Worm (Caenorhabditis elegans) whole organism, late embryonic: ENCODE data around the gene ulp-4.

Experiments
- C08G9.2 ChIP-seq: sonication (generic microtip); optimal IDR thresholded peaks from 2 replicates; lab custom pipeline; 2016; ENCODE audit warnings: mild to moderate bottlenecking, missing genetic modification characterization, moderate library complexity, missing compliant biosample characterization
- C38D4.7 ChIP-seq: fragments of 200-800 bp; sonication (Bioruptor generic); optimal IDR thresholded peaks from 2 replicates; lab custom pipeline; 2018; ENCODE audit warnings: mild to moderate bottlenecking, missing genetic modification characterization, moderate library complexity, missing compliant biosample characterization
- Y22D7AL.16 ChIP-seq: sonication (generic microtip); optimal IDR thresholded peaks from 2 replicates; lab custom pipeline; 2016; ENCODE audit warnings: missing genetic modification characterization, missing compliant biosample characterization
- ama-1 ChIP-seq: fragments of 150-350 bp; optimal IDR thresholded peaks from 2 replicates; lab custom pipeline; 2014
- ceh-14 ChIP-seq: sonication (generic microtip); optimal IDR thresholded peaks from 2 replicates; lab custom pipeline; 2016; ENCODE audit warnings: missing genotype, missing genetic modification characterization, missing compliant biosample characterization
- ceh-18 ChIP-seq: sonication (generic microtip); optimal IDR thresholded peaks from 2 replicates; lab custom pipeline; 2016; ENCODE audit warnings: missing genetic modification characterization, missing compliant biosample characterization
- ceh-19 ChIP-seq: fragments of 200-800 bp; sonication (Bioruptor generic); optimal IDR thresholded peaks from 2 replicates; lab custom pipeline; 2018; ENCODE audit warnings: mild to moderate bottlenecking, missing genetic modification characterization, missing compliant biosample characterization
- ceh-22 ChIP-seq: sonication (generic microtip); optimal IDR thresholded peaks from 2 replicates; lab custom pipeline; 2017; ENCODE audit warnings: missing biosample characterization, missing genetic modification characterization
- ceh-24 ChIP-seq: sonication (generic microtip); optimal IDR thresholded peaks from 2 replicates; lab custom pipeline; 2016; ENCODE audit warnings: mild to moderate bottlenecking, missing genetic modification characterization, missing compliant biosample characterization
- ceh-31 ChIP-seq: sonication (generic microtip); optimal IDR thresholded peaks from 2 replicates; lab custom pipeline; 2016; ENCODE audit warnings: missing genetic modification characterization, missing compliant biosample characterization
- ceh-34 ChIP-seq: sonication (generic microtip); optimal IDR thresholded peaks from 2 replicates; lab custom pipeline; 2016; ENCODE audit warnings: mild to moderate bottlenecking, missing genetic modification characterization, missing compliant biosample characterization
- ceh-45 ChIP-seq: fragments of 200-800 bp; sonication (Bioruptor generic); IDR thresholded peaks from 2 replicates; pipeline ENCODE4 v1.3.6; 2022; ENCODE audit warnings: missing genetic modification reagents, missing genetic modification characterization, missing compliant biosample characterization
- ceh-48 ChIP-seq: sonication (generic microtip); optimal IDR thresholded peaks from 2 replicates; lab custom pipeline; 2016; ENCODE audit warnings: missing genetic modification characterization, inconsistent platforms, missing compliant biosample characterization
- ceh-6 ChIP-seq: fragments of 200-800 bp; sonication (Bioruptor generic); optimal IDR thresholded peaks from 2 replicates; lab custom pipeline; 2018; ENCODE audit warnings: mild to moderate bottlenecking, missing genetic modification characterization, missing compliant biosample characterization
- che-1 ChIP-seq: sonication (generic microtip); optimal IDR thresholded peaks from 2 replicates; lab custom pipeline; 2016; ENCODE audit warnings: mild to moderate bottlenecking, missing genetic modification characterization, missing compliant biosample characterization
- dmd-4 ChIP-seq: sonication (generic microtip); optimal IDR thresholded peaks from 2 replicates; lab custom pipeline; 2016; ENCODE audit warnings: borderline replicate concordance, missing genetic modification characterization, missing compliant biosample characterization
- dve-1 ChIP-seq: sonication (generic microtip); optimal IDR thresholded peaks from 2 replicates; lab custom pipeline; 2017; ENCODE audit warnings: antibody characterized with exemption, mild to moderate bottlenecking, missing genetic modification characterization, missing compliant biosample characterization
- elt-2 ChIP-seq: sonication (generic microtip); optimal IDR thresholded peaks from 2 replicates; lab custom pipeline; 2016; ENCODE audit warnings: missing genetic modification reagents, missing genetic modification characterization, missing compliant biosample characterization
- fkh-6 ChIP-seq: sonication (generic microtip); optimal IDR thresholded peaks from 2 replicates; lab custom pipeline; 2016; ENCODE audit warnings: missing genetic modification characterization, missing compliant biosample characterization
- hlh-30 ChIP-seq: sonication (generic microtip); optimal IDR thresholded peaks from 2 replicates; lab custom pipeline; 2017; ENCODE audit warnings: antibody characterized with exemption, missing genetic modification characterization, missing compliant biosample characterization; ENCODE audit not compliant: insufficient read depth
- lim-6 ChIP-seq: sonication (generic microtip); optimal IDR thresholded peaks from 2 replicates; lab custom pipeline; 2016; ENCODE audit warnings: missing genetic modification characterization, missing compliant biosample characterization
- lin-11 ChIP-seq: fragments of 200-800 bp; sonication (Bioruptor generic); optimal IDR thresholded peaks from 2 replicates; lab custom pipeline; 2018; ENCODE audit warnings: mild to moderate bottlenecking, missing genetic modification characterization, missing compliant biosample characterization
- madf-2 ChIP-seq: sonication (generic microtip); optimal IDR thresholded peaks from 2 replicates; lab custom pipeline; 2017; ENCODE audit warnings: missing genetic modification characterization, missing compliant biosample characterization
- mec-3 ChIP-seq: sonication (generic microtip); optimal IDR thresholded peaks from 2 replicates; lab custom pipeline; 2016; ENCODE audit warnings: borderline replicate concordance, missing genetic modification characterization, missing compliant biosample characterization
- nfya-1 ChIP-seq: sonication (generic microtip); optimal IDR thresholded peaks from 2 replicates; lab custom pipeline; 2017; ENCODE audit warnings: missing genetic modification characterization, mild to moderate bottlenecking, missing compliant biosample characterization, antibody characterized with exemption, moderate library complexity
- nhr-11 ChIP-seq: fragments of 150-350 bp; optimal IDR thresholded peaks from 2 replicates; lab custom pipeline; 2014; ENCODE audit warnings: missing biosample characterization, missing genetic modification characterization
- npax-4 ChIP-seq: sonication (generic microtip); optimal IDR thresholded peaks from 2 replicates; lab custom pipeline; 2016; ENCODE audit warnings: missing genetic modification characterization, missing compliant biosample characterization
- odd-2 ChIP-seq: sonication (generic microtip); optimal IDR thresholded peaks from 2 replicates; lab custom pipeline; 2017; ENCODE audit warnings: antibody characterized with exemption, mild to moderate bottlenecking, missing genetic modification characterization, missing compliant biosample characterization
- pha-4 ChIP-seq: fragments of 150-350 bp; optimal IDR thresholded peaks from 2 replicates; lab custom pipeline; 2018; ENCODE audit warnings: missing biosample characterization, missing genetic modification reagents, missing genetic modification characterization
- pqm-1 ChIP-seq: sonication (generic microtip); optimal IDR thresholded peaks from 2 replicates; lab custom pipeline; 2016; ENCODE audit warnings: missing genetic modification characterization, missing compliant biosample characterization
- ref-2 ChIP-seq: sonication (generic microtip); optimal IDR thresholded peaks from 2 replicates; lab custom pipeline; 2016; ENCODE audit warnings: missing genetic modification characterization, missing compliant biosample characterization
- rnt-1 ChIP-seq: sonication (generic microtip); optimal IDR thresholded peaks from 2 replicates; lab custom pipeline; 2016; ENCODE audit warnings: missing genetic modification characterization, missing compliant biosample characterization
- sdc-2 ChIP-seq: sonication (generic microtip); optimal IDR thresholded peaks from 2 replicates; lab custom pipeline; 2016; ENCODE audit warnings: missing genotype, missing genetic modification characterization, missing compliant biosample characterization
- sox-2 ChIP-seq: fragments of 200-800 bp; sonication (Bioruptor generic); IDR thresholded peaks from 2 replicates; pipeline ENCODE4 v1.3.6; 2022; ENCODE audit warnings: missing genetic modification reagents, missing genetic modification characterization, missing compliant biosample characterization
- tbx-2 ChIP-seq: sonication (generic microtip); optimal IDR thresholded peaks from 2 replicates; lab custom pipeline; 2016; ENCODE audit warnings: missing genetic modification characterization, missing compliant biosample characterization
- ttx-3 ChIP-seq: sonication (generic microtip); optimal IDR thresholded peaks from 2 replicates; lab custom pipeline; 2016; ENCODE audit warnings: missing genetic modification reagents, missing genetic modification characterization, missing compliant biosample characterization
- unc-3 ChIP-seq, 2 experiments: fragments of 200-800 bp in 1 of 2; sonication (Bioruptor generic) in 1 of 2; sonication (generic microtip) in 1 of 2; conservative IDR thresholded peaks in 1 of 2; optimal IDR thresholded peaks in 1 of 2; 2 replicates each; pipeline versions ENCODE4 v1.3.6 to Lab custom; 2016 to 2022; ENCODE audit warnings: missing compliant biosample characterization in 2 of 2, missing genetic modification characterization in 2 of 2, missing genetic modification reagents in 1 of 2
- unc-42 ChIP-seq: sonication (generic microtip); optimal IDR thresholded peaks from 2 replicates; lab custom pipeline; 2016; ENCODE audit warnings: missing genotype, missing genetic modification characterization, missing compliant biosample characterization
- ztf-16 ChIP-seq: sonication (generic microtip); optimal IDR thresholded peaks from 2 replicates; lab custom pipeline; 2017; ENCODE audit warnings: missing genetic modification characterization, missing compliant biosample characterization

The ulp-4 gene

ce11 chrII:8125439-8125838 lies 4.3 kb upstream of the ulp-4 start:
- TF ChIP-seq C08G9.2 (tag; lab: Kevin White, UChicago) (no peak), npax-4 (tag; lab: Kevin White, UChicago) (no peak), dve-1 (tag; lab: Kevin White, UChicago) (no peak), ceh-48 (no peak), unc-42 (tag; lab: Kevin White, UChicago) (no peak), nfya-1 (tag; lab: Kevin White, UChicago) (no peak), unc-3 (GFP tag; conservative IDR thresholded peaks at IDR 0.05; lab: Robert Waterston, UW) (no peak), unc-3 (tag; optimal IDR thresholded peaks at IDR 0.05; lab: Kevin White, UChicago) (no peak), rnt-1 (no peak), ceh-45 (no peak)

- TF ChIP-seq ceh-14 (tag; lab: Kevin White, UChicago), result peak; percentile 26
- no peak for TF ChIP-seq ztf-16 (tag; lab: Kevin White, UChicago)
- TF ChIP-seq mec-3, result no peak
- TF ChIP-seq ref-2, result peak; percentile 16
- no peak for TF ChIP-seq ttx-3 (tag; lab: Kevin White, UChicago)
- no peak for TF ChIP-seq ceh-6 (GFP tag; lab: Kevin White, UChicago)
- no peak for TF ChIP-seq nhr-11 (tag; lab: Kevin White, UChicago)
- TF ChIP-seq ceh-48, result peak; percentile 63
- peak; percentile 57 for TF ChIP-seq ceh-31 (tag; lab: Kevin White, UChicago)
- TF ChIP-seq ceh-19, result peak; percentile 39
- TF ChIP-seq ceh-34, result no peak
- TF ChIP-seq rnt-1, result no peak
- no peak for TF ChIP-seq unc-3 (GFP tag; conservative IDR thresholded peaks at IDR 0.05; lab: Robert Waterston, UW)
- TF ChIP-seq unc-3 (tag; optimal IDR thresholded peaks at IDR 0.05; lab: Kevin White, UChicago), result no peak
- no peak for TF ChIP-seq pha-4 (tag; lab: Kevin White, UChicago)
These were observed 3.6 kb upstream of the ulp-4 start for ce11 chrII:8126132-8126531.

- TF ChIP-seq ceh-34 (peak; percentile 41), odd-2 (tag; lab: Kevin White, UChicago) (no peak)
- TF ChIP-seq, all 69 proteins: peak for 1
These were observed 3.1 kb upstream of the ulp-4 start for ce11 chrII:8126617-8127016.

- TF ChIP-seq mec-3 (no peak), nfya-1 (tag; lab: Kevin White, UChicago) (no peak), ceh-22 (tag; lab: Kevin White, UChicago) (peak; percentile 64), lin-11 (tag; lab: Kevin White, UChicago) (no peak), sdc-2 (no peak), hlh-30 (tag; lab: Kevin White, UChicago) (no peak), madf-2 (tag; lab: Kevin White, UChicago) (no peak), C38D4.7 (GFP tag; lab: Kevin White, UChicago) (no peak), elt-2 (tag; lab: Kevin White, UChicago) (peak; percentile 96), fkh-6 (tag; lab: Kevin White, UChicago) (no peak), Y22D7AL.16 (tag; lab: Kevin White, UChicago) (no peak), sox-2 (GFP tag; lab: Robert Waterston, UW) (no peak), ztf-16 (tag; lab: Kevin White, UChicago) (no peak), che-1 (tag; lab: Kevin White, UChicago) (no peak), lim-6 (tag; lab: Kevin White, UChicago) (no peak), ref-2 (no peak), pha-4 (tag; lab: Kevin White, UChicago) (no peak), ceh-24 (no peak), dmd-4 (tag; lab: Kevin White, UChicago) (no peak), ceh-18 (tag; lab: Kevin White, UChicago) (no peak), ceh-45 (no peak), pqm-1 (tag; lab: Kevin White, UChicago) (no peak), tbx-2 (tag; lab: Kevin White, UChicago) (peak; percentile 8), ama-1 (no peak)
These were observed 2.5 kb upstream of the ulp-4 start for ce11 chrII:8127290-8127689.
